Fruit fly (Drosophila melanogaster): ENCODE data around the gene CG10681.

The CG10681 gene

DNA sequence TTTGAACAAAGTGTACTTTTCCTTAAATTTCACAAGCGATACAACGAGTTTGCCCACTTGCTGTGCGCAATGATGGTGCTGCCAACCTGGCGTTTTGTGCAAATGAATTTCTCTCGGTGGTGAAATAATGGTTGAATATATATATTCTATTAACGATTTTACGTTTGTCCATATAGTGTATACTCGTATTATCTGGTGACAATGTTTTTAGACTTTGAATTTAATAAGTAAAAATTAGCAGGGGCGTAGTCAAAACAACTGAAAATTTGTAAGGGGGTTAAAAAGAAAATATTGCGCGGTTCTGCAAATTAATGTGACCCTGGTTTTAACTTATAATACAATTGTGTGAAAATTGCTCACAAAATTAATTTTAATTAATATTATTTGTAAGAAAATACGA, 22.6 kb downstream of the CG10681 start, which contains the start of the genes ver and Gcn5 (continued):
- peak; percentile 93 for TF ChIP-seq HHEX (GFP tag; optimal IDR thresholded peaks at IDR 0.05)
- peak; percentile 62 for TF ChIP-seq dm (GFP tag; optimal IDR thresholded peaks at IDR 0.05)
- TF ChIP-seq wdn (GFP tag; IDR thresholded peaks at IDR 0.05) = peak; percentile 82
- TF ChIP-seq CG10321 (GFP tag; IDR thresholded peaks at IDR 0.05) = peak; percentile 72
- TF ChIP-seq E2f2 (GFP tag; IDR thresholded peaks at IDR 0.05) = peak; percentile 82
- peak; percentile 69; the same call in 1 of the 2 replicates for TF ChIP-seq toy (GFP tag; IDR thresholded peaks at IDR 0.05)
- TF ChIP-seq zf30C (GFP tag; optimal IDR thresholded peaks at IDR 0.05) = peak; percentile 50
- TF ChIP-seq CG13287 (GFP tag; IDR thresholded peaks at IDR 0.05; ENCODE audit: partially characterized antibody) = peak; percentile 44; the same call in 1 of the 2 replicates
- peak; percentile 83 for TF ChIP-seq CG6813 (GFP tag; optimal IDR thresholded peaks at IDR 0.05)
- peak; percentile 94 for TF ChIP-seq Dbx (GFP tag; IDR thresholded peaks at IDR 0.05)
- TF ChIP-seq Doc2 (GFP tag; IDR thresholded peaks at IDR 0.05) = peak; percentile 53; the same call in 1 of the 2 replicates
- TF ChIP-seq twi (tag; optimal IDR thresholded peaks at IDR 0.05) = peak; percentile 73
- peak; percentile 93 for TF ChIP-seq CG14050 (GFP tag; IDR thresholded peaks at IDR 0.05)
- TF ChIP-seq CG4707 (GFP tag; optimal IDR thresholded peaks at IDR 0.05) = peak; percentile 65
- peak; percentile 93 for TF ChIP-seq B-H1 (GFP tag; IDR thresholded peaks at IDR 0.05)
- peak; percentile 87 for TF ChIP-seq CG4404 (GFP tag; IDR thresholded peaks at IDR 0.05)
- no peak for TF ChIP-seq Opbp (GFP tag; IDR thresholded peaks at IDR 0.05; ENCODE audit: partially characterized antibody)
- peak; percentile 66 for TF ChIP-seq slp2 (GFP tag; optimal IDR thresholded peaks at IDR 0.05)
- peak; percentile 75 for TF ChIP-seq CG3407 (GFP tag; optimal IDR thresholded peaks at IDR 0.05)
- TF ChIP-seq pfk (GFP tag; optimal IDR thresholded peaks at IDR 0.05) = peak; percentile 28
- TF ChIP-seq Oaz (GFP tag; IDR thresholded peaks at IDR 0.05) = peak; percentile 78
- TF ChIP-seq CG32772 (GFP tag; IDR thresholded peaks at IDR 0.05) = peak; percentile 93
- TF ChIP-seq CG2875 (GFP tag; optimal IDR thresholded peaks at IDR 0.05) = peak; percentile 79
- peak; percentile 81 for TF ChIP-seq tup (GFP tag; optimal IDR thresholded peaks at IDR 0.05)
- TF ChIP-seq luna (GFP tag; optimal IDR thresholded peaks at IDR 0.05) = peak; percentile 82
- TF ChIP-seq CG6765 (GFP tag; optimal IDR thresholded peaks at IDR 0.05) = peak; percentile 74
- no peak for TF ChIP-seq CkIIα-i1 (GFP tag; IDR thresholded peaks at IDR 0.05)
- peak; percentile 92 for TF ChIP-seq CG11504 (tag; optimal IDR thresholded peaks at IDR 0.05)
- peak; percentile 86 for TF ChIP-seq sqz (GFP tag; optimal IDR thresholded peaks at IDR 0.05)
- peak; percentile 84 for TF ChIP-seq ap (GFP tag; IDR thresholded peaks at IDR 0.05)
- no peak for TF ChIP-seq CG7963 (GFP tag; IDR thresholded peaks at IDR 0.05; ENCODE audit: partially characterized antibody)
- peak; percentile 92 for TF ChIP-seq Hmr (GFP tag; optimal IDR thresholded peaks at IDR 0.05)
- peak; percentile 78 for TF ChIP-seq emc (GFP tag; optimal IDR thresholded peaks at IDR 0.05)
- TF ChIP-seq crp (GFP tag; optimal IDR thresholded peaks at IDR 0.05) = peak in 1 of 2 experiments; percentile 65
- no peak for TF ChIP-seq mld (GFP tag; IDR thresholded peaks at IDR 0.05; ENCODE audit: partially characterized antibody)
- peak; percentile 93 for TF ChIP-seq Meics (GFP tag; optimal IDR thresholded peaks at IDR 0.05)
- TF ChIP-seq ttk (GFP tag; IDR thresholded peaks at IDR 0.05) = peak; percentile 90
- peak; percentile 92 for TF ChIP-seq nom (GFP tag; optimal IDR thresholded peaks at IDR 0.05)
- peak; percentile 95 for TF ChIP-seq lilli (GFP tag; optimal IDR thresholded peaks at IDR 0.05)
- peak; percentile 95 for TF ChIP-seq Rfx (GFP tag; IDR thresholded peaks at IDR 0.05)
- peak; percentile 52 for TF ChIP-seq pzg (GFP tag; optimal IDR thresholded peaks at IDR 0.05)
- peak; percentile 80 for TF ChIP-seq CG12071 (GFP tag; optimal IDR thresholded peaks at IDR 0.05)
- peak; percentile 20 for TF ChIP-seq CG15073 (GFP tag; optimal IDR thresholded peaks at IDR 0.05)
- TF ChIP-seq ase (GFP tag; IDR thresholded peaks at IDR 0.05) = peak; percentile 91
- TF ChIP-seq p53 (GFP tag; optimal IDR thresholded peaks at IDR 0.05) = peak; percentile 27
- TF ChIP-seq D19B (GFP tag; optimal IDR thresholded peaks at IDR 0.05) = peak; percentile 85
- peak; percentile 94 for TF ChIP-seq Xbp1 (GFP tag; optimal IDR thresholded peaks at IDR 0.05)
- TF ChIP-seq CG15011 (GFP tag; optimal IDR thresholded peaks at IDR 0.05) = peak; percentile 74
- TF ChIP-seq CG11398 (GFP tag; optimal IDR thresholded peaks at IDR 0.05) = peak; percentile 24
- TF ChIP-seq fd96Cb (tag; optimal IDR thresholded peaks at IDR 0.05) = peak; percentile 91
